Worm (Caenorhabditis elegans): Measurements from ENCODE around the gene Y57G7A.2.

The Y57G7A.2 gene

DNA sequence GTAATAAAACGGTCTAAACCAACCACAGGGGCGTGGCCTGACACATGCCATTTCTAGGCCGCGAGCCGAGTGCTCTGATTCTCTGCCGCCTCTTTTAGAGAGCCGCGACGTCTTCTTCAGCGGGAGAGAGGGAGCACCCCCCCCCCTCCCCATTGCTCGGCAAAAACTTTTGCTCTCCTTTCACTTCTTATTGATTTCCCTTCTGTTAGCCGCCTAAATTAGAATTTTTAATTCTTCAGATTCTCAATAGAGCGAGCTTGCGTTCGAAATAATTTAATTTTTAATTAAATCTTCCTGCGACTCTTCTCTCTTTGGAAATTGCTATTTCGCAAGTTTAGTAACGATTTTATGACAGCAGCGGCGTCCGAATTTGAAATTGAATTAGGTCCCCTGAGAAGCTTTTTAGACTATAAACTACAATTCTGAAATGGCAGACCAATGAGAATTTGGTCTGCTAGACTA is 27.3 kb downstream of the Y57G7A.2 start (continued):
- TF ChIP-seq daf-12 (tag; optimal IDR thresholded peaks at IDR 0.05) (no peak), lin-1 (GFP tag; IDR thresholded peaks at IDR 0.05) (no peak), dpl-1 (GFP tag; optimal IDR thresholded peaks at IDR 0.05) (peak; percentile 26), hmg-1.1 (GFP tag; IDR thresholded peaks at IDR 0.05) (peak; percentile 66), nhr-42 (GFP tag; IDR thresholded peaks at IDR 0.05) (no peak), gei-8 (GFP tag; optimal IDR thresholded peaks at IDR 0.05) (no peak), dmd-9 (GFP tag; IDR thresholded peaks at IDR 0.05) (no peak), ceh-20 (GFP tag; IDR thresholded peaks at IDR 0.05) (no peak), nhr-76 (tag; optimal IDR thresholded peaks at IDR 0.05) (no peak), mep-1 (tag; optimal IDR thresholded peaks at IDR 0.05) (peak; percentile 72), sdz-12 (GFP tag; optimal IDR thresholded peaks at IDR 0.05) (no peak), madf-5 (GFP tag; IDR thresholded peaks at IDR 0.05) (no peak), ama-1 (optimal IDR thresholded peaks at IDR 0.05) (peak; percentile 1), lin-38 (GFP tag; IDR thresholded peaks at IDR 0.05) (peak; percentile 81), T26A8.4 (GFP tag; IDR thresholded peaks at IDR 0.05) (no peak), zfp-3 (GFP tag; conservative IDR thresholded peaks at IDR 0.05) (no peak), duxl-1 (tag; optimal IDR thresholded peaks at IDR 0.05; ENCODE audit: poor library complexity) (no peak), pha-4 (GFP tag; IDR thresholded peaks at IDR 0.05) (peak; percentile 20; the same call in 1 of the 2 replicates), pha-4 (tag; optimal IDR thresholded peaks at IDR 0.05) (no peak), ces-1 (GFP tag; optimal IDR thresholded peaks at IDR 0.05) (peak; percentile 77), dmd-8 (GFP tag; IDR thresholded peaks at IDR 0.05) (no peak), nhr-77 (tag; optimal IDR thresholded peaks at IDR 0.05) (no peak), skn-1 (tag; optimal IDR thresholded peaks at IDR 0.05) (no peak), daf-16 (GFP tag; optimal IDR thresholded peaks at IDR 0.05) (peak in 1 of 2 experiments; percentile 1), daf-16 (tag; optimal IDR thresholded peaks at IDR 0.05) (no peak), mes-2 (tag; optimal IDR thresholded peaks at IDR 0.05; ENCODE audit: poor library complexity, severe bottlenecking) (peak; percentile 40), zip-2 (tag; optimal IDR thresholded peaks at IDR 0.05) (no peak), tag-97 (GFP tag; IDR thresholded peaks at IDR 0.05) (no peak), nhr-111 (GFP tag; optimal IDR thresholded peaks at IDR 0.05) (no peak), ceh-44 (GFP tag; IDR thresholded peaks at IDR 0.05) (no peak), ZK337.2 (GFP tag; IDR thresholded peaks at IDR 0.05) (0 out of 2 replicates have a peak, but pooled peaks have one; percentile 8), mdl-1 (tag; optimal IDR thresholded peaks at IDR 0.05) (no peak), dve-1 (tag; optimal IDR thresholded peaks at IDR 0.05; ENCODE audit: insufficient read depth) (peak; percentile 14)

DNA sequence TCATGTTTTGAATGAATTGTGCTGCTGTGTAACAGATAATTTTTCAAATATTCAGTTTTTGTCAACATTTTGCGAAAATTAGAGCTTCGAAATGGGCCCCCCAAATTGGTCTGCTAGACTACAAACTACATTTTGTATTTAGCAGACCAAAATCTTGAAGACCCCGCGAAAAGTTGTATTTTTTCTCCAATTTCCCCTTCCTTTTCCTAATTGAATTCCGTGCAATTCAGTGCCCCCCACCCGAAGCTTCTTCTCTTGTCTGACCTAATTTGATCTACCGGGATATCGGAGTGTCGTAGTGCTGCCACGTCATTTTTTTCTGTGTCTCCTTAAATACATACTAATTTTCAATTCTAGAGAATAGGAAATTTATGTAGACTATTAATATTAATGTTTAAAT is 28.1 kb downstream of the Y57G7A.2 start:
- no peak for TF ChIP-seq dmd-6 (GFP tag; IDR thresholded peaks at IDR 0.05)
- peak; percentile 9 for TF ChIP-seq ces-1 (GFP tag; optimal IDR thresholded peaks at IDR 0.05)

DNA sequence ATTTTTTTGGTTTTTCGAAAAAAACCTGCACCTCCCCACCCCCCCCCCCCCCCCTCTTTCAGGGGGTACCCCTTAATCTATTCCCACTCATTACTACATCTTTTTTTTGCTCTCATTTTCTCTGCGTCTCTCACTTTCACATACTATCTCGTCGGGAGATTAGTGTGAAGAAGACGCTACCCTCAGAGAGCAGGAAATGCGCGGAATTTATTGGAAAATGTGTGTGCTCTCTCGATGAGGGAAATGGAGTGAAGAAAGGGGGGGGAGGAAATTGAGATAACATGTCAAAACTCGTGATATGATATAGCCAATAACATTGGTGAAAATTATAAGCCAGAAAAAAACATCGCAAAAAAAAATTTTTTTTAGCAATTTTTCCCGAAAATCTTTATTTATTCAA is 29.7 kb downstream of the Y57G7A.2 start:
- TF ChIP-seq ces-1 (GFP tag; optimal IDR thresholded peaks at IDR 0.05) = no peak
- no peak for TF ChIP-seq hlh-11 (tag; optimal IDR thresholded peaks at IDR 0.05)
- TF ChIP-seq lir-3 (tag; optimal IDR thresholded peaks at IDR 0.05) = no peak
- TF ChIP-seq nhr-25 (tag; optimal IDR thresholded peaks at IDR 0.05; ENCODE audit: borderline replicate concordance, insufficient read depth) = no peak
- TF ChIP-seq fkh-10 (GFP tag; optimal IDR thresholded peaks at IDR 0.05) = no peak
- no peak for TF ChIP-seq hif-1 (tag; optimal IDR thresholded peaks at IDR 0.05)
- TF ChIP-seq snpc-1.2 (GFP tag; IDR thresholded peaks at IDR 0.05) = no peak
- no peak for TF ChIP-seq arid-1 (GFP tag; conservative IDR thresholded peaks at IDR 0.05)
- TF ChIP-seq daf-12 (tag; optimal IDR thresholded peaks at IDR 0.05) = no peak
- TF ChIP-seq egl-27 (tag; optimal IDR thresholded peaks at IDR 0.05) = no peak
- TF ChIP-seq ama-1 (optimal IDR thresholded peaks at IDR 0.05) = no peak
- no peak for TF ChIP-seq madf-5 (GFP tag; IDR thresholded peaks at IDR 0.05)
- no peak for TF ChIP-seq lin-29 (GFP tag; IDR thresholded peaks at IDR 0.05)
